Fruit fly (Drosophila melanogaster) whole organism, embryonic: ENCODE results near the gene Cyp4d20.
A peak's percentile ranks its signal among the peaks of the same experiment; 100 is the strongest.

Experiments used
- Aef1 ChIP-seq: fragments of 200-800 bp; sonication (Bioruptor generic); IDR thresholded peaks from 3 replicates; pipeline ENCODE4 v1.3.6; 2022; ENCODE audit warnings: missing biosample characterization, missing genetic modification characterization
- Antp ChIP-seq: fragments of 200-800 bp; sonication (Bioruptor generic); optimal IDR thresholded peaks from 3 replicates; lab custom pipeline; 2016; ENCODE audit warnings: missing biosample characterization, missing genetic modification characterization
- Atf6 ChIP-seq: fragments of 200-800 bp; sonication (Bioruptor generic); IDR thresholded peaks from 2 replicates; pipeline ENCODE4 v1.3.6; 2022; ENCODE audit warnings: missing biosample characterization, missing genetic modification characterization
- B-H1 ChIP-seq: fragments of 200-800 bp; sonication (Bioruptor generic); IDR thresholded peaks from 3 replicates; pipeline ENCODE4 v1.3.6; 2022; ENCODE audit warnings: missing biosample characterization, missing genetic modification characterization
- CG11456 ChIP-seq: fragments of 200-800 bp; sonication (Bioruptor generic); IDR thresholded peaks from 3 replicates; pipeline ENCODE4 v1.3.6; 2022; ENCODE audit warnings: missing biosample characterization, missing genetic modification characterization
- CG11695 ChIP-seq: fragments of 200-800 bp; sonication (Bioruptor generic); IDR thresholded peaks from 3 replicates; pipeline ENCODE4 v1.3.6; 2022; ENCODE audit warnings: missing biosample characterization, missing genetic modification characterization
- CG12659 ChIP-seq: fragments of 200-800 bp; sonication (Bioruptor generic); optimal IDR thresholded peaks from 3 replicates; lab custom pipeline; 2017; ENCODE audit warnings: mild to moderate bottlenecking, missing biosample characterization, missing genetic modification reagents, missing genetic modification characterization
- CG13123 ChIP-seq: fragments of 200-800 bp; sonication (Bioruptor generic); optimal IDR thresholded peaks from 2 replicates; lab custom pipeline; 2016; ENCODE audit warnings: missing biosample characterization, missing genetic modification characterization
- CG15011 ChIP-seq: fragments of 200-800 bp; sonication (Bioruptor generic); optimal IDR thresholded peaks from 3 replicates; lab custom pipeline; 2018; ENCODE audit warnings: missing biosample characterization, mild to moderate bottlenecking, missing genetic modification characterization
- CG1603 ChIP-seq: fragments of 200-800 bp; sonication (Bioruptor generic); optimal IDR thresholded peaks from 2 replicates; lab custom pipeline; 2019; ENCODE audit warnings: missing biosample characterization, mild to moderate bottlenecking, missing genetic modification characterization, moderate library complexity
- CG17612 ChIP-seq: fragments of 200-800 bp; sonication (Bioruptor generic); IDR thresholded peaks from 2 replicates; pipeline ENCODE4 v1.3.6; 2022; ENCODE audit warnings: missing biosample characterization, missing genetic modification characterization
- CG17802 ChIP-seq: fragments of 200-800 bp; sonication (Bioruptor generic); optimal IDR thresholded peaks from 2 replicates; lab custom pipeline; 2018; ENCODE audit warnings: missing biosample characterization, mild to moderate bottlenecking, missing genetic modification characterization, moderate library complexity
- CG18262 ChIP-seq: fragments of 200-800 bp; optimal IDR thresholded peaks from 3 replicates; lab custom pipeline; 2019; ENCODE audit warnings: missing biosample characterization, mild to moderate bottlenecking, missing genetic modification characterization, moderate library complexity
- CG2889 ChIP-seq: fragments of 200-800 bp; sonication (Bioruptor generic); IDR thresholded peaks from 3 replicates; pipeline ENCODE4 v1.3.6; 2022; ENCODE audit warnings: missing biosample characterization, missing genetic modification characterization
- CG30020 ChIP-seq: fragments of 200-800 bp; optimal IDR thresholded peaks from 2 replicates; lab custom pipeline; 2019; ENCODE audit warnings: missing biosample characterization, mild to moderate bottlenecking, missing genetic modification characterization, moderate library complexity
- CG3163 ChIP-seq: fragments of 200-800 bp; sonication (Bioruptor generic); optimal IDR thresholded peaks from 3 replicates; lab custom pipeline; 2016; ENCODE audit warnings: missing biosample characterization, missing genetic modification characterization
- CG32772 ChIP-seq: fragments of 200-800 bp; sonication (Bioruptor generic); IDR thresholded peaks from 2 replicates; pipeline ENCODE4 v1.3.6; 2022; ENCODE audit warnings: missing biosample characterization, missing genetic modification characterization
- CG3281 ChIP-seq: fragments of 200-800 bp; sonication (Bioruptor generic); optimal IDR thresholded peaks from 3 replicates; lab custom pipeline; 2017; ENCODE audit warnings: missing biosample characterization, mild to moderate bottlenecking, missing genetic modification characterization
- CG5245 ChIP-seq: fragments of 200-800 bp; sonication (Bioruptor generic); optimal IDR thresholded peaks from 3 replicates; lab custom pipeline; 2016; ENCODE audit warnings: missing biosample characterization, missing genetic modification characterization
- CG6175 ChIP-seq: fragments of 200-800 bp; sonication (Bioruptor generic); IDR thresholded peaks from 3 replicates; pipeline ENCODE4 v1.3.6; 2022; ENCODE audit warnings: missing biosample characterization, missing genetic modification characterization
- CG6272 ChIP-seq: fragments of 200-800 bp; sonication (Bioruptor generic); IDR thresholded peaks from 2 replicates; pipeline ENCODE4 v1.3.6; 2022; ENCODE audit warnings: missing biosample characterization, missing genetic modification characterization
- CG7786 ChIP-seq: fragments of 200-800 bp; sonication (Bioruptor generic); optimal IDR thresholded peaks from 2 replicates; lab custom pipeline; 2016; ENCODE audit warnings: missing biosample characterization, missing genetic modification characterization
- CG8290 ChIP-seq, 3 experiments: fragments of 200-800 bp; sonication (Bioruptor generic); optimal IDR thresholded peaks; 2 replicates each; lab custom pipeline; 2016 to 2019; ENCODE audit warnings: missing biosample characterization in 3 of 3, missing genetic modification characterization in 3 of 3, mild to moderate bottlenecking in 2 of 3, moderate library complexity in 1 of 3
- CG8388 ChIP-seq: fragments of 200-800 bp; sonication (Bioruptor generic); optimal IDR thresholded peaks from 2 replicates; lab custom pipeline; 2019; ENCODE audit warnings: missing biosample characterization, mild to moderate bottlenecking, missing genetic modification characterization, moderate library complexity
- CG9932 ChIP-seq: fragments of 200-800 bp; sonication (Bioruptor generic); IDR thresholded peaks from 2 replicates; pipeline ENCODE4 v1.3.6; 2022; ENCODE audit warnings: missing biosample characterization, missing genetic modification characterization
- Dp ChIP-seq: fragments of 200-800 bp; sonication (Bioruptor generic); optimal IDR thresholded peaks from 2 replicates; lab custom pipeline; 2018; ENCODE audit warnings: missing biosample characterization, mild to moderate bottlenecking, missing genetic modification characterization, moderate library complexity
- Ets97D ChIP-seq: fragments of 200-800 bp; sonication (Bioruptor generic); optimal IDR thresholded peaks from 3 replicates; lab custom pipeline; 2016; ENCODE audit warnings: missing biosample characterization, missing genetic modification characterization
- HLH3B ChIP-seq: fragments of 200-800 bp; sonication (Bioruptor generic); IDR thresholded peaks from 2 replicates; pipeline ENCODE4 v1.3.6; 2022; ENCODE audit warnings: missing biosample characterization, missing genetic modification characterization
- Hr3 ChIP-seq: fragments of 200-800 bp; sonication (Bioruptor generic); optimal IDR thresholded peaks from 3 replicates; lab custom pipeline; 2016; ENCODE audit warnings: missing biosample characterization, missing genetic modification characterization
- Mad ChIP-seq: fragments of 200-800 bp; sonication (Bioruptor generic); optimal IDR thresholded peaks from 2 replicates; lab custom pipeline; 2016; ENCODE audit warnings: missing biosample characterization, missing genetic modification characterization
- Optix ChIP-seq: fragments of 200-800 bp; sonication (Bioruptor generic); IDR thresholded peaks from 3 replicates; pipeline ENCODE4 v1.3.6; 2022; ENCODE audit warnings: missing biosample characterization, missing genetic modification characterization
- PHDP ChIP-seq: fragments of 200-800 bp; sonication (Bioruptor generic); optimal IDR thresholded peaks from 3 replicates; lab custom pipeline; 2018; ENCODE audit warnings: missing biosample characterization, mild to moderate bottlenecking, missing genetic modification characterization, moderate library complexity
- Sry-δ ChIP-seq: fragments of 200-800 bp; sonication (Bioruptor generic); optimal IDR thresholded peaks from 2 replicates; lab custom pipeline; 2016; ENCODE audit warnings: missing biosample characterization, missing genetic modification characterization
- Taf1 ChIP-seq: fragments of 200-800 bp; sonication (Bioruptor generic); IDR thresholded peaks from 2 replicates; pipeline ENCODE4 v1.3.6; 2022; ENCODE audit warnings: missing biosample characterization, missing genetic modification characterization
- Vsx1 ChIP-seq: fragments of 200-800 bp; sonication (Bioruptor generic); optimal IDR thresholded peaks from 2 replicates; lab custom pipeline; 2017; ENCODE audit warnings: missing biosample characterization, mild to moderate bottlenecking, missing genetic modification characterization, missing genetic modification reagents
- YL-1 ChIP-seq: fragments of 200-800 bp; sonication (Bioruptor generic); optimal IDR thresholded peaks from 3 replicates; lab custom pipeline; 2017; ENCODE audit warnings: missing biosample characterization, mild to moderate bottlenecking, missing genetic modification characterization
- bigmax ChIP-seq: fragments of 200-800 bp; sonication (Bioruptor generic); optimal IDR thresholded peaks from 2 replicates; lab custom pipeline; 2018; ENCODE audit warnings: missing biosample characterization, mild to moderate bottlenecking, missing genetic modification characterization
- br ChIP-seq: fragments of >200 bp; optimal IDR thresholded peaks from 2 replicates; lab custom pipeline; 2017
- caup ChIP-seq: fragments of 200-800 bp; sonication (Bioruptor generic); optimal IDR thresholded peaks from 3 replicates; lab custom pipeline; 2017; ENCODE audit warnings: missing biosample characterization, mild to moderate bottlenecking, missing genetic modification characterization, moderate library complexity; ENCODE audit not compliant: severe bottlenecking
- chm ChIP-seq: fragments of 200-800 bp; sonication (Bioruptor generic); IDR thresholded peaks from 2 replicates; pipeline ENCODE4 v1.3.6; 2022; ENCODE audit warnings: missing biosample characterization, missing genetic modification characterization
- gcm ChIP-seq: fragments of 200-800 bp; sonication (Bioruptor generic); optimal IDR thresholded peaks from 2 replicates; lab custom pipeline; 2019; ENCODE audit warnings: missing biosample characterization, mild to moderate bottlenecking, missing genetic modification characterization, moderate library complexity
- gem ChIP-seq: fragments of 200-800 bp; sonication (Bioruptor generic); optimal IDR thresholded peaks from 2 replicates; lab custom pipeline; 2019; ENCODE audit warnings: missing biosample characterization, mild to moderate bottlenecking, missing genetic modification characterization, moderate library complexity
- hth ChIP-seq: fragments of >200 bp; optimal IDR thresholded peaks from 2 replicates; lab custom pipeline; 2017; ENCODE audit warnings: inconsistent platforms
- insv ChIP-seq, 2 experiments: fragments of 200-800 bp; sonication (Bioruptor generic); optimal IDR thresholded peaks; 3 replicates each; lab custom pipeline; 2016 to 2018; ENCODE audit warnings: missing biosample characterization in 2 of 2, missing genetic modification characterization in 2 of 2
- klu ChIP-seq: fragments of 200-800 bp; sonication (Bioruptor generic); IDR thresholded peaks from 2 replicates; pipeline ENCODE4 v1.3.6; 2022; ENCODE audit warnings: missing biosample characterization, missing genetic modification characterization
- kni ChIP-seq: fragments of 200-800 bp; sonication (Bioruptor generic); optimal IDR thresholded peaks from 3 replicates; lab custom pipeline; 2017; ENCODE audit warnings: mild to moderate bottlenecking, missing biosample characterization, missing genetic modification reagents, missing genetic modification characterization
- lab ChIP-seq: fragments of 200-800 bp; sonication (Bioruptor generic); optimal IDR thresholded peaks from 3 replicates; lab custom pipeline; 2017; ENCODE audit warnings: missing biosample characterization, missing genetic modification characterization, mild to moderate bottlenecking, moderate library complexity, missing genetic modification reagents
- nau ChIP-seq: fragments of 200-800 bp; sonication (Bioruptor generic); optimal IDR thresholded peaks from 3 replicates; lab custom pipeline; 2017; ENCODE audit warnings: missing biosample characterization, mild to moderate bottlenecking, missing genetic modification characterization, missing genetic modification reagents
- onecut ChIP-seq: fragments of 200-800 bp; sonication (Bioruptor generic); IDR thresholded peaks from 2 replicates; pipeline ENCODE4 v1.3.6; 2022; ENCODE audit warnings: missing biosample characterization, missing genetic modification characterization
- pho ChIP-seq: fragments of 200-800 bp; sonication (Bioruptor generic); optimal IDR thresholded peaks from 2 replicates; lab custom pipeline; 2016; ENCODE audit warnings: missing biosample characterization, missing genetic modification characterization
- sna ChIP-seq: fragments of 200-800 bp; sonication (Bioruptor generic); IDR thresholded peaks from 2 replicates; pipeline ENCODE4 v1.3.6; 2022; ENCODE audit warnings: missing biosample characterization, missing genetic modification characterization; ENCODE audit not compliant: partially characterized antibody
- usp ChIP-seq: fragments of >200 bp; optimal IDR thresholded peaks from 2 replicates; lab custom pipeline; 2017; ENCODE audit warnings: missing biosample characterization, missing genetic modification characterization
- zen ChIP-seq: fragments of 200-800 bp; sonication (Bioruptor generic); optimal IDR thresholded peaks from 3 replicates; lab custom pipeline; 2018; ENCODE audit warnings: missing biosample characterization, mild to moderate bottlenecking, missing genetic modification characterization, moderate library complexity

Gene Cyp4d20

DNA sequence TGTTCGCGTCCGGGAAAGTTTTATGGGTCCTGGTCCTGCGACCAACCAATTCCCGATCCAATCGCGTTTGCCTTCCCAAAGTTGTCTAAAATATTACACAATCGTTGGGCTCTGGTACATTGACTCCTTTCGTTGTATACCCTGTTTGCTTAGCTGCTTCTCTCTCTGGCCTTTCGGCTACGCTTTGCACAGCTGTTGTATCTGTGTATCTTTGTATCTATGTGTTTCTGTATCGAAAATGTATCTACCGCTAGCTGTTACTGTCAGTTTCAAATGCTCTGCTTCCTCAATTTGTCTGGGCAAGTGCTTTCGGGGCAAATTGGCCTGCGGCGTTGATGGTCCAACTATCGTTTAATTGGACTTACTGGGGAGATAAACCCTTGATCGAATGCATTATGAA lies 8.6 kb downstream of the Cyp4d20 start (continued):
- TF ChIP-seq Mad (no peak), CG17802 (tag; lab: Kevin White, UChicago) (no peak), insv (GFP tag; optimal IDR thresholded peaks at IDR 0.05; lab: Kevin White, UChicago) (no peak), Dp (GFP tag; lab: Kevin White, UChicago) (no peak), kni (peak; percentile 24), HLH3B (GFP tag; lab: Robert Waterston, UW) (no peak), CG18262 (tag; lab: Kevin White, UChicago) (no peak), CG1603 (tag; lab: Kevin White, UChicago) (no peak), CG32772 (no peak), CG8388 (no peak), sna (no peak), pho (GFP tag; lab: Kevin White, UChicago) (no peak), nau (peak; percentile 41), CG11456 (no peak), Atf6 (GFP tag; lab: Robert Waterston, UW) (no peak), onecut (GFP tag; lab: Robert Waterston, UW) (no peak), hth (no peak), CG6272 (GFP tag; lab: Robert Waterston, UW) (no peak), CG12659 (no peak), Antp (GFP tag; lab: Kevin White, UChicago) (no peak), Hr3 (GFP tag; lab: Kevin White, UChicago) (no peak), br (lab: Kevin White, UChicago) (no peak), B-H1 (GFP tag; lab: Robert Waterston, UW) (no peak), CG11695 (GFP tag; lab: Robert Waterston, UW) (no peak), CG8290 (GFP tag; optimal IDR thresholded peaks at IDR 0.05; lab: Kevin White, UChicago) (no peak), CG8290 (tag; optimal IDR thresholded peaks at IDR 0.05; lab: Kevin White, UChicago) (peak in 1 of 2 experiments; percentile 45), chm (no peak), CG17612 (GFP tag; lab: Robert Waterston, UW) (no peak), caup (peak; percentile 30), Ets97D (GFP tag; lab: Kevin White, UChicago) (no peak), CG3281 (GFP tag; lab: Kevin White, UChicago) (peak; percentile 41), Optix (GFP tag; lab: Robert Waterston, UW) (no peak), lab (GFP tag; lab: Kevin White, UChicago) (peak; percentile 52), PHDP (tag; lab: Kevin White, UChicago) (no peak), Taf1 (GFP tag; lab: Robert Waterston, UW) (no peak), zen (tag; lab: Kevin White, UChicago) (no peak), CG9932 (GFP tag; lab: Robert Waterston, UW) (no peak), CG5245 (GFP tag; lab: Kevin White, UChicago) (no peak), CG2889 (GFP tag; lab: Robert Waterston, UW) (no peak), CG3163 (GFP tag; lab: Kevin White, UChicago) (no peak), CG6175 (GFP tag; lab: Robert Waterston, UW) (no peak), Aef1 (no peak), Vsx1 (GFP tag; lab: Kevin White, UChicago) (peak; percentile 22), CG30020 (tag; lab: Kevin White, UChicago) (no peak), CG7786 (no peak), Sry-δ (GFP tag; lab: Kevin White, UChicago) (no peak), bigmax (GFP tag; lab: Kevin White, UChicago) (no peak), CG13123 (GFP tag; lab: Kevin White, UChicago) (no peak), YL-1 (GFP tag; lab: Kevin White, UChicago) (no peak), usp (GFP tag; lab: Kevin White, UChicago) (no peak), klu (GFP tag; lab: Robert Waterston, UW) (no peak), gcm (GFP tag; lab: Kevin White, UChicago) (no peak), CG15011 (GFP tag; lab: Kevin White, UChicago) (no peak), gem (no peak)
